Worm (Caenorhabditis elegans) whole organism, young adult: ENCODE results near the gene W05H9.4.

ENCODE experiments used
- F52B5.7 ChIP-seq: sonication (generic microtip); optimal IDR thresholded peaks from 2 replicates; lab custom pipeline; 2016; ENCODE audit warnings: mild to moderate bottlenecking, missing genetic modification characterization, missing compliant biosample characterization
- ceh-58 ChIP-seq: fragments of 200-800 bp; sonication (Bioruptor generic); IDR thresholded peaks from 2 replicates; pipeline ENCODE4 v1.3.6; 2022; ENCODE audit warnings: missing genetic modification characterization, missing compliant biosample characterization
- egl-18 ChIP-seq: fragments of 200-800 bp; sonication (Bioruptor generic); IDR thresholded peaks from 2 replicates; pipeline ENCODE4 v1.3.6; 2022; ENCODE audit warnings: missing genetic modification reagents, missing genetic modification characterization, missing compliant biosample characterization
- lin-40 ChIP-seq: sonication (generic microtip); optimal IDR thresholded peaks from 2 replicates; lab custom pipeline; 2016; ENCODE audit warnings: missing genetic modification characterization, mild to moderate bottlenecking, missing compliant biosample characterization, missing genotype, missing genetic modification reagents
- lin-54 ChIP-seq: fragments of 200-800 bp; sonication (Bioruptor generic); optimal IDR thresholded peaks from 2 replicates; lab custom pipeline; 2018; ENCODE audit warnings: mild to moderate bottlenecking, missing genetic modification characterization, missing compliant biosample characterization
- madf-8 ChIP-seq: fragments of 200-800 bp; sonication (Bioruptor generic); conservative IDR thresholded peaks from 2 replicates; pipeline ENCODE4 v1.3.6; 2022; ENCODE audit warnings: missing genetic modification reagents, missing genetic modification characterization, missing compliant biosample characterization
- nhr-179 ChIP-seq: sonication (generic microtip); optimal IDR thresholded peaks from 2 replicates; lab custom pipeline; 2016; ENCODE audit warnings: mild to moderate bottlenecking, missing genetic modification characterization, missing compliant biosample characterization
- rec-8 ChIP-seq, 2 experiments: sonication (generic microtip); optimal IDR thresholded peaks; 2 replicates each; lab custom pipeline; 2016; ENCODE audit warnings: mild to moderate bottlenecking in 2 of 2, missing genetic modification characterization in 2 of 2, missing genetic modification reagents in 2 of 2, missing genotype in 2 of 2, missing biosample characterization in 1 of 2, missing compliant biosample characterization in 1 of 2, moderate library complexity in 1 of 2
- tbx-9 ChIP-seq: sonication (generic microtip); optimal IDR thresholded peaks from 2 replicates; lab custom pipeline; 2016; ENCODE audit warnings: borderline replicate concordance, missing genetic modification characterization, inconsistent platforms, missing compliant biosample characterization
- tlf-1 ChIP-seq: fragments of 200-800 bp; sonication (Bioruptor generic); optimal IDR thresholded peaks from 2 replicates; lab custom pipeline; 2018; ENCODE audit warnings: mild to moderate bottlenecking, missing genetic modification characterization, missing compliant biosample characterization
- unc-130 ChIP-seq: sonication (generic microtip); optimal IDR thresholded peaks from 2 replicates; lab custom pipeline; 2016; ENCODE audit warnings: missing genetic modification reagents, missing genetic modification characterization, missing compliant biosample characterization
- unc-62 ChIP-seq: fragments of 150-350 bp; optimal IDR thresholded peaks from 2 replicates; lab custom pipeline; 2014; ENCODE audit warnings: missing biosample characterization, missing genetic modification reagents, missing genetic modification characterization
- zfh-2 ChIP-seq: fragments of 200-800 bp; sonication (Bioruptor generic); conservative IDR thresholded peaks from 2 replicates; pipeline ENCODE4 v1.3.6; 2022; ENCODE audit warnings: missing genetic modification reagents, missing genetic modification characterization, missing compliant biosample characterization

DNA sequence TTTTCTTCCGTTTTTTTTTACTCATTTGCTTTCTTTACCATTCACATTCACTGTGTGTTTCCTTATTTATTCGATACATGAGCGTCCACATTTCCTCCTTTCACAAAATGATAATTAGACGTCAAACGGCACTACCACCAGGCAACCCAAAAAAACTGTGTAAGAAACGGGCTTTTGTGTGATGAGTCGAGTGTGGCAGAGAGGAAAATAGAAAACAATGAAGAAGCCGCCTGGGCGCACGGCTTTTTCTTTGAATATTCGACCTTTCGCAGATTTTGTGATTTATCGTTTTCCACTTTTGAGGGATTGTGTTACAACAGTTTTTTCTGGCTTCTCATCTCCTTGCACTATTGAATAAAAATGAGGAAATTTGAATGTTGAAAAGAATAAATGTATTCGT lies 14.8 kb downstream of the W05H9.4 start:
- TF ChIP-seq madf-8 (GFP tag; lab: Robert Waterston, UW) (no peak), rec-8 (tag; optimal IDR thresholded peaks at IDR 0.05; lab: Kevin White, UChicago) (no peak), zfh-2 (GFP tag; lab: Robert Waterston, UW) (no peak), nhr-179 (tag; lab: Kevin White, UChicago) (no peak), unc-62 (GFP tag; lab: Kevin White, UChicago) (no peak), ceh-58 (GFP tag; lab: Robert Waterston, UW) (no peak), egl-18 (GFP tag; lab: Robert Waterston, UW) (no peak), unc-130 (GFP tag; lab: Kevin White, UChicago) (no peak), tbx-9 (tag; lab: Kevin White, UChicago) (no peak), lin-40 (tag; lab: Kevin White, UChicago) (no peak), tlf-1 (GFP tag; lab: Kevin White, UChicago) (no peak), lin-54 (no peak), F52B5.7 (tag; lab: Kevin White, UChicago) (no peak)
